Fruit fly (Drosophila melanogaster): ENCODE results near the gene Inx2.

Inx2 gene

DNA sequence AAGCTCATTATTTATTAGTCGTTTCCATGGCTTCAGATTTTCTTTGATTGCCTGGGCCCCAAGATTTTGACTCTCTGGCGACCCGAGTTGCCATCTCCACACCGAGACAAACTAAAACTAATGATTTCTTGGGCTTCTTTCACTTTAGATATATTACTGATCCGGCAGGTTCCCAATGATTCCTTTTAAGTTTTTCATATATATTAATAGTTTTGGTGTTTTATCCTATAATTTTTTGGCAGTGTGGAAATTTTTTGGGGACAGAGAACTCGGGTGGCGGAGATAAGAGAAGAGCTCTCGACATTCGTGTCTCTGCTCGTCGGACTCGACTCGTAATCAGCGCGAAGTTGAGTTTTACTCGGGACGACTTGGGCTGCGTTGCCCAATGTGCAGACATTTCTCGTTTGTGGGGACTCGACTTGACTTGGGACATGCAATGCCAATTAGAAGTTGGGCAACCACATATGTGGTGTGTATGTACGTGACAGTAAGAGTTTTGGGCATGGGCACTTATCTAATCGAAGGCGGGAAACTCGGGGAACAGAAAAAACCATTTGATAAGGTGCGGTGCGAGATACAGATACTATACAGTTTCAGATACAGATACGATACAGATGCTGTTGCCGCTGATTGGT is 2.8 kb downstream of the Inx2 start (continued):
- TF ChIP-seq CG5180 (GFP tag; optimal IDR thresholded peaks at IDR 0.05) (peak; percentile 37), CHES-1-like (GFP tag; optimal IDR thresholded peaks at IDR 0.05) (peak; percentile 5), CG4282 (GFP tag; optimal IDR thresholded peaks at IDR 0.05) (no peak), CG8281 (tag; optimal IDR thresholded peaks at IDR 0.05) (no peak), CG17912 (GFP tag; optimal IDR thresholded peaks at IDR 0.05) (no peak), CG1233 (GFP tag; optimal IDR thresholded peaks at IDR 0.05) (no peak), TFAM (GFP tag; optimal IDR thresholded peaks at IDR 0.05) (no peak), esg (GFP tag; conservative IDR thresholded peaks at IDR 0.05) (no peak), CG10654 (GFP tag; optimal IDR thresholded peaks at IDR 0.05) (no peak), tgo (GFP tag; IDR thresholded peaks at IDR 0.05) (peak; percentile 69), CG1024 (GFP tag; IDR thresholded peaks at IDR 0.05) (peak; percentile 45), D (optimal IDR thresholded peaks at IDR 0.05) (no peak), D (GFP tag; optimal IDR thresholded peaks at IDR 0.05) (peak; percentile 49), al (GFP tag; IDR thresholded peaks at IDR 0.05) (peak; percentile 34; the same call in 1 of the 2 replicates), lov (optimal IDR thresholded peaks at IDR 0.05) (no peak), lov (GFP tag; IDR thresholded peaks at IDR 0.05) (no peak), ERR (GFP tag; optimal IDR thresholded peaks at IDR 0.05) (no peak), HLH4C (GFP tag; IDR thresholded peaks at IDR 0.05; ENCODE audit: partially characterized antibody) (no peak), dm (GFP tag; optimal IDR thresholded peaks at IDR 0.05) (no peak), pzg (GFP tag; optimal IDR thresholded peaks at IDR 0.05) (no peak), ash1 (GFP tag; optimal IDR thresholded peaks at IDR 0.05) (no peak), Six4 (GFP tag; optimal IDR thresholded peaks at IDR 0.05) (no peak), bab2 (GFP tag; optimal IDR thresholded peaks at IDR 0.05) (peak; percentile 41), ac (GFP tag; optimal IDR thresholded peaks at IDR 0.05) (no peak), CG1602 (GFP tag; optimal IDR thresholded peaks at IDR 0.05) (peak; percentile 22), Fer1 (GFP tag; optimal IDR thresholded peaks at IDR 0.05) (peak; percentile 60), salm (tag; optimal IDR thresholded peaks at IDR 0.05) (no peak), peb (GFP tag; IDR thresholded peaks at IDR 0.05) (no peak), CG11456 (GFP tag; IDR thresholded peaks at IDR 0.05) (peak; percentile 63; the same call in 2 of the 3 replicates), crol (GFP tag; IDR thresholded peaks at IDR 0.05) (no peak), insv (GFP tag; optimal IDR thresholded peaks at IDR 0.05) (peak in 1 of 2 experiments; percentile 35), CG18619 (GFP tag; optimal IDR thresholded peaks at IDR 0.05) (peak; percentile 46), CG12391 (tag; optimal IDR thresholded peaks at IDR 0.05) (peak; percentile 47), CG17385 (GFP tag; optimal IDR thresholded peaks at IDR 0.05) (peak; percentile 50), CG15269 (tag; optimal IDR thresholded peaks at IDR 0.05) (peak; percentile 60), CG10366 (GFP tag; IDR thresholded peaks at IDR 0.05) (peak; percentile 27; the same call in 1 of the 2 replicates), CG42726 (GFP tag; IDR thresholded peaks at IDR 0.05; ENCODE audit: partially characterized antibody) (no peak), CG17361 (GFP tag; IDR thresholded peaks at IDR 0.05) (peak; percentile 72), CG3281 (GFP tag; optimal IDR thresholded peaks at IDR 0.05) (peak; percentile 21), CG4820 (GFP tag; optimal IDR thresholded peaks at IDR 0.05) (no peak), CG11247 (GFP tag; IDR thresholded peaks at IDR 0.05) (no peak), CG7839 (tag; optimal IDR thresholded peaks at IDR 0.05) (peak; percentile 70), CG10267 (tag; optimal IDR thresholded peaks at IDR 0.05) (peak; percentile 30), Xbp1 (GFP tag; optimal IDR thresholded peaks at IDR 0.05) (peak; percentile 32), bowl (GFP tag; IDR thresholded peaks at IDR 0.05) (no peak), CG17359 (tag; optimal IDR thresholded peaks at IDR 0.05) (peak; percentile 60), pros (GFP tag; optimal IDR thresholded peaks at IDR 0.05) (no peak), CG7745 (tag; optimal IDR thresholded peaks at IDR 0.05) (no peak), wor (GFP tag; IDR thresholded peaks at IDR 0.05) (no peak), Bgb (GFP tag; IDR thresholded peaks at IDR 0.05; ENCODE audit: partially characterized antibody) (no peak), Dp (GFP tag; optimal IDR thresholded peaks at IDR 0.05) (no peak)
